Worm (Caenorhabditis elegans) whole organism, late embryonic: ENCODE measurements around the gene F31E3.2.

Experiments used
- C08G9.2 ChIP-seq: sonication (generic microtip); optimal IDR thresholded peaks from 2 replicates; lab custom pipeline; 2016; ENCODE audit warnings: mild to moderate bottlenecking, missing genetic modification characterization, moderate library complexity, missing compliant biosample characterization
- F13H6.1 ChIP-seq: sonication (generic microtip); optimal IDR thresholded peaks from 2 replicates; lab custom pipeline; 2016; ENCODE audit warnings: missing genetic modification characterization, missing compliant biosample characterization
- K09A11.1 ChIP-seq: sonication (generic microtip); optimal IDR thresholded peaks from 2 replicates; lab custom pipeline; 2017; ENCODE audit warnings: antibody characterized with exemption, mild to moderate bottlenecking, missing genetic modification characterization, missing compliant biosample characterization; ENCODE audit not compliant: insufficient read depth
- Y22D7AL.16 ChIP-seq: sonication (generic microtip); optimal IDR thresholded peaks from 2 replicates; lab custom pipeline; 2016; ENCODE audit warnings: missing genetic modification characterization, missing compliant biosample characterization
- ahr-1 ChIP-seq: sonication (generic microtip); optimal IDR thresholded peaks from 2 replicates; lab custom pipeline; 2016; ENCODE audit warnings: missing genetic modification characterization, missing compliant biosample characterization
- ama-1 ChIP-seq: fragments of 150-350 bp; optimal IDR thresholded peaks from 2 replicates; lab custom pipeline; 2014
- ceh-14 ChIP-seq: sonication (generic microtip); optimal IDR thresholded peaks from 2 replicates; lab custom pipeline; 2016; ENCODE audit warnings: missing genotype, missing genetic modification characterization, missing compliant biosample characterization
- ceh-18 ChIP-seq: sonication (generic microtip); optimal IDR thresholded peaks from 2 replicates; lab custom pipeline; 2016; ENCODE audit warnings: missing genetic modification characterization, missing compliant biosample characterization
- ceh-19 ChIP-seq: fragments of 200-800 bp; sonication (Bioruptor generic); optimal IDR thresholded peaks from 2 replicates; lab custom pipeline; 2018; ENCODE audit warnings: mild to moderate bottlenecking, missing genetic modification characterization, missing compliant biosample characterization
- ceh-22 ChIP-seq: sonication (generic microtip); optimal IDR thresholded peaks from 2 replicates; lab custom pipeline; 2017; ENCODE audit warnings: missing biosample characterization, missing genetic modification characterization
- ceh-30 ChIP-seq: fragments of 150-350 bp; optimal IDR thresholded peaks from 2 replicates; lab custom pipeline; 2014; ENCODE audit warnings: missing biosample characterization, missing genetic modification characterization
- ceh-45 ChIP-seq: fragments of 200-800 bp; sonication (Bioruptor generic); IDR thresholded peaks from 2 replicates; pipeline ENCODE4 v1.3.6; 2022; ENCODE audit warnings: missing genetic modification reagents, missing genetic modification characterization, missing compliant biosample characterization
- ceh-6 ChIP-seq: fragments of 200-800 bp; sonication (Bioruptor generic); optimal IDR thresholded peaks from 2 replicates; lab custom pipeline; 2018; ENCODE audit warnings: mild to moderate bottlenecking, missing genetic modification characterization, missing compliant biosample characterization
- che-1 ChIP-seq: sonication (generic microtip); optimal IDR thresholded peaks from 2 replicates; lab custom pipeline; 2016; ENCODE audit warnings: mild to moderate bottlenecking, missing genetic modification characterization, missing compliant biosample characterization
- ets-4 ChIP-seq: sonication (generic microtip); optimal IDR thresholded peaks from 2 replicates; lab custom pipeline; 2016; ENCODE audit warnings: missing genetic modification characterization, missing compliant biosample characterization
- fkh-10 ChIP-seq: fragments of 150-350 bp; optimal IDR thresholded peaks from 2 replicates; lab custom pipeline; 2014; ENCODE audit warnings: missing biosample characterization, missing genetic modification reagents, missing genetic modification characterization
- fkh-6 ChIP-seq: sonication (generic microtip); optimal IDR thresholded peaks from 2 replicates; lab custom pipeline; 2016; ENCODE audit warnings: missing genetic modification characterization, missing compliant biosample characterization
- hlh-13 ChIP-seq: fragments of 200-800 bp; sonication (Bioruptor generic); optimal IDR thresholded peaks from 2 replicates; lab custom pipeline; 2018; ENCODE audit warnings: mild to moderate bottlenecking, missing genetic modification characterization, missing compliant biosample characterization
- hlh-15 ChIP-seq: sonication (generic microtip); optimal IDR thresholded peaks from 2 replicates; lab custom pipeline; 2016; ENCODE audit warnings: missing genetic modification characterization, missing compliant biosample characterization
- hlh-6 ChIP-seq: sonication (generic microtip); optimal IDR thresholded peaks from 2 replicates; lab custom pipeline; 2016; ENCODE audit warnings: missing genotype, missing genetic modification characterization, missing compliant biosample characterization
- hlh-8 ChIP-seq: sonication (generic microtip); optimal IDR thresholded peaks from 2 replicates; lab custom pipeline; 2016; ENCODE audit warnings: missing genotype, missing genetic modification characterization, missing compliant biosample characterization
- nfya-1 ChIP-seq: sonication (generic microtip); optimal IDR thresholded peaks from 2 replicates; lab custom pipeline; 2017; ENCODE audit warnings: missing genetic modification characterization, mild to moderate bottlenecking, missing compliant biosample characterization, antibody characterized with exemption, moderate library complexity
- nhr-11 ChIP-seq: fragments of 150-350 bp; optimal IDR thresholded peaks from 2 replicates; lab custom pipeline; 2014; ENCODE audit warnings: missing biosample characterization, missing genetic modification characterization
- pag-3 ChIP-seq: sonication (generic microtip); optimal IDR thresholded peaks from 2 replicates; lab custom pipeline; 2016; ENCODE audit warnings: missing compliant biosample characterization, missing genetic modification characterization, borderline replicate concordance
- pat-9 ChIP-seq: fragments of 200-800 bp; sonication (Bioruptor generic); optimal IDR thresholded peaks from 2 replicates; lab custom pipeline; 2018; ENCODE audit warnings: mild to moderate bottlenecking, missing genetic modification characterization, moderate library complexity, missing compliant biosample characterization
- pha-2 ChIP-seq: sonication (generic microtip); optimal IDR thresholded peaks from 2 replicates; lab custom pipeline; 2017; ENCODE audit warnings: mild to moderate bottlenecking, missing genetic modification characterization, missing compliant biosample characterization
- pros-1 ChIP-seq: fragments of 150-350 bp; optimal IDR thresholded peaks from 2 replicates; lab custom pipeline; 2014; ENCODE audit warnings: missing biosample characterization, missing genetic modification reagents, missing genetic modification characterization
- ref-2 ChIP-seq: sonication (generic microtip); optimal IDR thresholded peaks from 2 replicates; lab custom pipeline; 2016; ENCODE audit warnings: missing genetic modification characterization, missing compliant biosample characterization
- rnt-1 ChIP-seq: sonication (generic microtip); optimal IDR thresholded peaks from 2 replicates; lab custom pipeline; 2016; ENCODE audit warnings: missing genetic modification characterization, missing compliant biosample characterization
- sdc-2 ChIP-seq: sonication (generic microtip); optimal IDR thresholded peaks from 2 replicates; lab custom pipeline; 2016; ENCODE audit warnings: missing genotype, missing genetic modification characterization, missing compliant biosample characterization
- sox-2 ChIP-seq: fragments of 200-800 bp; sonication (Bioruptor generic); IDR thresholded peaks from 2 replicates; pipeline ENCODE4 v1.3.6; 2022; ENCODE audit warnings: missing genetic modification reagents, missing genetic modification characterization, missing compliant biosample characterization
- syd-9 ChIP-seq: sonication (generic microtip); optimal IDR thresholded peaks from 2 replicates; lab custom pipeline; 2016; ENCODE audit warnings: mild to moderate bottlenecking, missing genetic modification characterization, moderate library complexity, missing compliant biosample characterization
- tbx-7 ChIP-seq: sonication (generic microtip); optimal IDR thresholded peaks from 2 replicates; lab custom pipeline; 2016; ENCODE audit warnings: missing genotype, missing genetic modification characterization, missing compliant biosample characterization
- ttx-3 ChIP-seq: sonication (generic microtip); optimal IDR thresholded peaks from 2 replicates; lab custom pipeline; 2016; ENCODE audit warnings: missing genetic modification reagents, missing genetic modification characterization, missing compliant biosample characterization
- unc-42 ChIP-seq: sonication (generic microtip); optimal IDR thresholded peaks from 2 replicates; lab custom pipeline; 2016; ENCODE audit warnings: missing genotype, missing genetic modification characterization, missing compliant biosample characterization
- unc-55 ChIP-seq: sonication (generic microtip); optimal IDR thresholded peaks from 2 replicates; lab custom pipeline; 2017; ENCODE audit warnings: missing biosample characterization, missing genetic modification reagents, missing genetic modification characterization
- unc-86 ChIP-seq: sonication (generic microtip); optimal IDR thresholded peaks from 2 replicates; lab custom pipeline; 2016; ENCODE audit warnings: missing genetic modification characterization, missing compliant biosample characterization
- zip-5 ChIP-seq: sonication (generic microtip); optimal IDR thresholded peaks from 2 replicates; lab custom pipeline; 2016; ENCODE audit warnings: missing genetic modification characterization, missing compliant biosample characterization

Gene F31E3.2

ce11 chrIII:7002143-7002542 lies 28.4 kb downstream of the F31E3.2 start:
- TF ChIP-seq fkh-10 (GFP tag; lab: Kevin White, UChicago) (no peak), ref-2 (tag; lab: Kevin White, UChicago) (no peak), unc-86 (tag; lab: Kevin White, UChicago) (no peak), ama-1 (lab: Kevin White, UChicago) (no peak), hlh-13 (GFP tag; lab: Kevin White, UChicago) (no peak), ahr-1 (tag; lab: Kevin White, UChicago) (no peak), sox-2 (GFP tag; lab: Robert Waterston, UW) (no peak), K09A11.1 (tag; lab: Kevin White, UChicago) (no peak), ceh-45 (GFP tag; lab: Robert Waterston, UW) (no peak), tbx-7 (tag; lab: Kevin White, UChicago) (no peak), ceh-22 (tag; lab: Kevin White, UChicago) (no peak), ceh-19 (no peak), pha-2 (no peak), pag-3 (no peak), sdc-2 (tag; lab: Kevin White, UChicago) (no peak), hlh-8 (tag; lab: Kevin White, UChicago) (no peak), pros-1 (no peak)

- TF ChIP-seq C08G9.2 (tag; lab: Kevin White, UChicago) (no peak), F13H6.1 (tag; lab: Kevin White, UChicago) (no peak), rnt-1 (tag; lab: Kevin White, UChicago) (no peak), pros-1 (no peak), fkh-10 (GFP tag; lab: Kevin White, UChicago) (no peak), Y22D7AL.16 (no peak), hlh-6 (tag; lab: Kevin White, UChicago) (no peak), ceh-6 (GFP tag; lab: Kevin White, UChicago) (no peak)
Measured at ce11 chrIII:7005350-7005749, 31.6 kb downstream of the F31E3.2 start, which contains the start of gene C06E8.5. C06E8.5 (minus strand) TSS chrIII:7005450.

DNA sequence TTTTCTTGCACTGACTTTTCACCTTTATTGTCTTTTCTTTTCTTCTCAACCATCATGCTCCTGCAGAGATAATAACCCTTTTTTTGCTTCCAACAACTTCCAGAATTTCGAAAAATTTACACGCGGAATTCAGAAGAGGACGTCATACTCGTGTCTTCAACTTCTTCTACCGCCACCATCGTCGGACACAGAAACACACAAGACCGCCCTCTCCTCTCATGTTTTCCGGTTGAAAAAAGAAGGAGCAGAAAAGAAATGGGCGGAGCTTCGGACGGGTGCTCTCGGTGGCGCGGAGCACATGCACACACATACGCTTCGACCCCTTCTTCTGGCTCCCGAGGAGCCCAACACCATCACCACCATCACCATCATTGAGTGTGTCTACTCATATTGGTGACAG lies 35.1 kb downstream of the F31E3.2 start, which contains the start of gene lgc-38:
Gene lgc-38 (plus strand): TSS at position 301 of the 400 bp plus-strand sequence.
- TF ChIP-seq unc-86 (tag; lab: Kevin White, UChicago): no peak
- TF ChIP-seq tbx-7 (tag; lab: Kevin White, UChicago): no peak
- no peak for TF ChIP-seq nfya-1 (tag; lab: Kevin White, UChicago)
- no peak for TF ChIP-seq pros-1
- no peak for TF ChIP-seq che-1 (tag; lab: Kevin White, UChicago)
- TF ChIP-seq ttx-3: no peak
- no peak for TF ChIP-seq ceh-30
- no peak for TF ChIP-seq ceh-14 (tag; lab: Kevin White, UChicago)
- TF ChIP-seq syd-9 (tag; lab: Kevin White, UChicago): no peak
- no peak for TF ChIP-seq hlh-15
- TF ChIP-seq zip-5 (tag; lab: Kevin White, UChicago): no peak
- no peak for TF ChIP-seq ceh-18 (tag; lab: Kevin White, UChicago)
- no peak for TF ChIP-seq pat-9 (tag; lab: Kevin White, UChicago)
- no peak for TF ChIP-seq rnt-1 (tag; lab: Kevin White, UChicago)
- no peak for TF ChIP-seq fkh-6 (tag; lab: Kevin White, UChicago)
- TF ChIP-seq hlh-8 (tag; lab: Kevin White, UChicago): no peak
- TF ChIP-seq K09A11.1 (tag; lab: Kevin White, UChicago): no peak
- no peak for TF ChIP-seq unc-55 (GFP tag; lab: Kevin White, UChicago)
- no peak for TF ChIP-seq sox-2 (GFP tag; lab: Robert Waterston, UW)
- no peak for TF ChIP-seq ets-4 (tag; lab: Kevin White, UChicago)

DNA sequence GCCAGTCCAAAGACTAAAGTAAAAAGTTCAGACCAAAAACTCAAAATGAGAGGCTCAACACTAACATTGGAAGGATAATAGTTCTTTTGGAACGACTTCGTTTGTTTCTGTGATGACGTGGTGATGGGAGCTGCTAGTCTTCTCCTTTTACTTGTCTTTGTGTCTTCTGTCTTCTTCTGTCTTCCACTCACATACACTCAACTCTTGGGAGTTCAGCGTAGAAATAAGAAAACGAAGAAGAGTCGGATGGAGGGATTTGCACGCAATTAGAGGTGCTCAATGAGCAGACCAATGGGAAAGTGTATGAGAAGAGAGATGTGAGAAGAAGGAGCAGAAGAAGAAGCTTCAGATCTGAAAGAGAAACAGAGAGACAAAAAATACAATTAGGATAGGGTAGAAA lies 38.3 kb downstream of the F31E3.2 start:
- TF ChIP-seq unc-42 (peak; percentile 29), nhr-11 (tag; lab: Kevin White, UChicago) (no peak)
